Worm (Caenorhabditis elegans) whole organism, L3 larva: ENCODE measurements around the gene nhr-285.

ENCODE experiments used
- ZK546.5 ChIP-seq: sonication (generic microtip); optimal IDR thresholded peaks from 2 replicates; lab custom pipeline; 2017; ENCODE audit warnings: missing biosample characterization, missing genetic modification characterization
- aly-2 ChIP-seq: fragments of 150-350 bp; optimal IDR thresholded peaks from 2 replicates; lab custom pipeline; 2014; ENCODE audit warnings: missing biosample characterization, missing genetic modification characterization
- ceh-16 ChIP-seq: sonication (generic microtip); optimal IDR thresholded peaks from 2 replicates; lab custom pipeline; 2017; ENCODE audit warnings: missing biosample characterization, missing genetic modification characterization
- ceh-28 ChIP-seq: fragments of 150-350 bp; optimal IDR thresholded peaks from 2 replicates; lab custom pipeline; 2014; ENCODE audit warnings: missing biosample characterization, missing genetic modification reagents, missing genetic modification characterization
- ceh-82 ChIP-seq: fragments of 150-350 bp; optimal IDR thresholded peaks from 2 replicates; lab custom pipeline; 2014; ENCODE audit warnings: missing biosample characterization, missing genetic modification characterization
- ceh-9 ChIP-seq: sonication (generic microtip); optimal IDR thresholded peaks from 2 replicates; lab custom pipeline; 2018; ENCODE audit warnings: missing biosample characterization, missing genetic modification characterization
- daf-12 ChIP-seq: fragments of 150-350 bp; optimal IDR thresholded peaks from 2 replicates; lab custom pipeline; 2014; ENCODE audit warnings: missing biosample characterization, missing genetic modification reagents, missing genetic modification characterization
- egl-27 ChIP-seq: sonication (generic microtip); optimal IDR thresholded peaks from 4 replicates; lab custom pipeline; 2017; ENCODE audit warnings: missing biosample characterization, missing genetic modification reagents, missing genetic modification characterization
- egl-5 ChIP-seq: fragments of 150-350 bp; optimal IDR thresholded peaks from 2 replicates; lab custom pipeline; 2017; ENCODE audit warnings: missing biosample characterization, missing genetic modification reagents, missing genetic modification characterization, inconsistent platforms
- elt-2 ChIP-seq: sonication (generic microtip); optimal IDR thresholded peaks from 2 replicates; lab custom pipeline; 2016; ENCODE audit warnings: missing genetic modification reagents, mild to moderate bottlenecking, missing genetic modification characterization, missing compliant biosample characterization
- elt-3 ChIP-seq, 3 experiments: fragments of 150-350 bp in 1 of 3; sonication (generic microtip) in 2 of 3; optimal IDR thresholded peaks; 2 replicates in 2 of 3; 4 replicates in 1 of 3; lab custom pipeline; 2014 to 2017; ENCODE audit warnings: missing biosample characterization in 3 of 3, missing genetic modification characterization in 3 of 3
- eor-1 ChIP-seq, 2 experiments: fragments of 150-350 bp; optimal IDR thresholded peaks; 2 replicates each; lab custom pipeline; 2014 to 2018; ENCODE audit warnings: missing biosample characterization in 2 of 2, missing genetic modification characterization in 2 of 2
- fkh-2 ChIP-seq: fragments of 150-350 bp; optimal IDR thresholded peaks from 2 replicates; lab custom pipeline; 2014; ENCODE audit warnings: missing biosample characterization, missing genetic modification reagents, missing genetic modification characterization
- fos-1 ChIP-seq: fragments of 150-350 bp; optimal IDR thresholded peaks from 2 replicates; lab custom pipeline; 2014; ENCODE audit warnings: missing biosample characterization, missing genetic modification characterization
- hmg-11 ChIP-seq: sonication (generic microtip); optimal IDR thresholded peaks from 2 replicates; lab custom pipeline; 2016; ENCODE audit warnings: missing genetic modification characterization, missing compliant biosample characterization
- jun-1 ChIP-seq: fragments of 150-350 bp; optimal IDR thresholded peaks from 2 replicates; lab custom pipeline; 2014; ENCODE audit warnings: missing biosample characterization, missing genetic modification reagents, missing genetic modification characterization
- lin-15B ChIP-seq: fragments of 150-350 bp; optimal IDR thresholded peaks from 2 replicates; lab custom pipeline; 2014; ENCODE audit warnings: missing biosample characterization, missing genetic modification characterization
- lin-39 ChIP-seq: fragments of 150-350 bp; optimal IDR thresholded peaks from 2 replicates; lab custom pipeline; 2018; ENCODE audit warnings: missing biosample characterization, missing genetic modification reagents, missing genetic modification characterization
- lsy-12 ChIP-seq: sonication (generic microtip); optimal IDR thresholded peaks from 2 replicates; lab custom pipeline; 2016; ENCODE audit warnings: mild to moderate bottlenecking, missing genetic modification characterization, missing compliant biosample characterization
- nfya-1 ChIP-seq: sonication (generic microtip); optimal IDR thresholded peaks from 2 replicates; lab custom pipeline; 2017; ENCODE audit warnings: missing genetic modification characterization, mild to moderate bottlenecking, missing compliant biosample characterization, antibody characterized with exemption, moderate library complexity; ENCODE audit not compliant: insufficient read depth
- nhr-11 ChIP-seq: fragments of 150-350 bp; optimal IDR thresholded peaks from 2 replicates; lab custom pipeline; 2014; ENCODE audit warnings: missing biosample characterization, missing genetic modification characterization
- nhr-12 ChIP-seq: fragments of 150-350 bp; optimal IDR thresholded peaks from 2 replicates; lab custom pipeline; 2014; ENCODE audit warnings: missing biosample characterization, missing genetic modification characterization
- nhr-23 ChIP-seq: fragments of 150-350 bp; optimal IDR thresholded peaks from 2 replicates; lab custom pipeline; 2014; ENCODE audit warnings: missing biosample characterization, missing genetic modification reagents, missing genetic modification characterization
- nhr-237 ChIP-seq: fragments of 150-350 bp; optimal IDR thresholded peaks from 2 replicates; lab custom pipeline; 2014; ENCODE audit warnings: missing biosample characterization, missing genetic modification characterization
- nhr-25 ChIP-seq: sonication (generic microtip); optimal IDR thresholded peaks from 2 replicates; lab custom pipeline; 2017; ENCODE audit warnings: missing biosample characterization, missing genetic modification characterization
- nhr-43 ChIP-seq: sonication (generic microtip); optimal IDR thresholded peaks from 2 replicates; lab custom pipeline; 2016; ENCODE audit warnings: mild to moderate bottlenecking, missing genetic modification characterization, missing compliant biosample characterization; ENCODE audit not compliant: poor library complexity, severe bottlenecking
- nhr-67 ChIP-seq: fragments of 150-350 bp; optimal IDR thresholded peaks from 2 replicates; lab custom pipeline; 2014; ENCODE audit warnings: missing biosample characterization, missing genetic modification characterization
- nhr-76 ChIP-seq: fragments of 150-350 bp; sonication (generic microtip); optimal IDR thresholded peaks from 5 replicates; lab custom pipeline; 2014; ENCODE audit warnings: missing biosample characterization, missing genetic modification characterization
- nhr-77 ChIP-seq: fragments of 150-350 bp; optimal IDR thresholded peaks from 2 replicates; lab custom pipeline; 2014; ENCODE audit warnings: missing biosample characterization, missing genetic modification characterization
- pha-4 ChIP-seq: fragments of 150-350 bp; optimal IDR thresholded peaks from 2 replicates; lab custom pipeline; 2014; ENCODE audit warnings: missing biosample characterization, missing genetic modification reagents, missing genetic modification characterization
- pqm-1 ChIP-seq: fragments of 150-350 bp; optimal IDR thresholded peaks from 2 replicates; lab custom pipeline; 2017; ENCODE audit warnings: missing biosample characterization, missing genetic modification characterization, inconsistent platforms
- sea-2 ChIP-seq: fragments of 150-350 bp; sonication (generic microtip); optimal IDR thresholded peaks from 4 replicates; lab custom pipeline; 2014; ENCODE audit warnings: missing biosample characterization, missing genetic modification reagents, missing genetic modification characterization
- skn-1 ChIP-seq: fragments of 150-350 bp; optimal IDR thresholded peaks from 2 replicates; lab custom pipeline; 2014; ENCODE audit warnings: missing biosample characterization, missing genetic modification characterization
- tbx-2 ChIP-seq: sonication (generic microtip); optimal IDR thresholded peaks from 2 replicates; lab custom pipeline; 2016; ENCODE audit warnings: mild to moderate bottlenecking, missing genetic modification characterization, missing compliant biosample characterization
- unc-39 ChIP-seq: sonication (generic microtip); optimal IDR thresholded peaks from 4 replicates; lab custom pipeline; 2017; ENCODE audit warnings: missing biosample characterization, missing genetic modification characterization
- unc-62 ChIP-seq: fragments of 150-350 bp; sonication (generic microtip); optimal IDR thresholded peaks from 4 replicates; lab custom pipeline; 2014; ENCODE audit warnings: missing biosample characterization, missing genetic modification reagents, missing genetic modification characterization
- zag-1 ChIP-seq: fragments of 150-350 bp; optimal IDR thresholded peaks from 2 replicates; lab custom pipeline; 2014; ENCODE audit warnings: missing biosample characterization, missing genetic modification characterization
- ztf-11 ChIP-seq: fragments of 150-350 bp; optimal IDR thresholded peaks from 2 replicates; lab custom pipeline; 2014; ENCODE audit warnings: missing biosample characterization, missing genetic modification characterization
- ztf-4 ChIP-seq: fragments of 150-350 bp; optimal IDR thresholded peaks from 2 replicates; lab custom pipeline; 2014; ENCODE audit warnings: missing biosample characterization, missing genetic modification characterization

The nhr-285 gene

ce11 chrV:15781086-15781485 lies 2.1 kb upstream of the nhr-285 start, which contains the start of gene T26E4.2:
T26E4.2 (plus strand) TSS chrV:15781386.
- TF ChIP-seq sea-2 (GFP tag; lab: Kevin White, UChicago) (no peak), ceh-82 (no peak), nhr-12 (tag; lab: Kevin White, UChicago) (no peak), elt-3 (tag; optimal IDR thresholded peaks at IDR 0.05; lab: Kevin White, UChicago) (no peak), nhr-76 (no peak), ceh-28 (tag; lab: Kevin White, UChicago) (no peak), fos-1 (tag; lab: Kevin White, UChicago) (no peak), pqm-1 (tag; lab: Kevin White, UChicago) (no peak), elt-2 (tag; lab: Kevin White, UChicago) (no peak), unc-39 (tag; lab: Kevin White, UChicago) (no peak), lin-15B (no peak), nhr-43 (tag; lab: Kevin White, UChicago) (no peak), egl-27 (tag; lab: Kevin White, UChicago) (no peak), lsy-12 (tag; lab: Kevin White, UChicago) (no peak), tbx-2 (tag; lab: Kevin White, UChicago) (no peak), nhr-23 (tag; lab: Kevin White, UChicago) (no peak), pha-4 (tag; lab: Kevin White, UChicago) (no peak), ztf-11 (tag; lab: Kevin White, UChicago) (no peak), fkh-2 (tag; lab: Kevin White, UChicago) (no peak), ZK546.5 (tag; lab: Kevin White, UChicago) (no peak)

ce11 chrV:15776651-15777050 lies 2.4 kb downstream of the nhr-285 start, which contains the start of gene nhr-283:
nhr-283 (minus strand) TSS chrV:15776751.
- no peak for TF ChIP-seq lin-39
- no peak for TF ChIP-seq hmg-11 (tag; lab: Kevin White, UChicago)
- TF ChIP-seq aly-2, result no peak
- no peak for TF ChIP-seq ceh-9
- no peak for TF ChIP-seq unc-62 (GFP tag; lab: Kevin White, UChicago)
- no peak for TF ChIP-seq jun-1
- no peak for TF ChIP-seq ztf-4
- no peak for TF ChIP-seq ZK546.5 (tag; lab: Kevin White, UChicago)
- TF ChIP-seq egl-27 (tag; lab: Kevin White, UChicago), result no peak
- TF ChIP-seq eor-1 (tag; optimal IDR thresholded peaks at IDR 0.05; lab: Kevin White, UChicago), result no peak
- TF ChIP-seq tbx-2 (tag; lab: Kevin White, UChicago), result no peak
- no peak for TF ChIP-seq fos-1 (tag; lab: Kevin White, UChicago)
- no peak for TF ChIP-seq nhr-25 (tag; lab: Kevin White, UChicago)
- no peak for TF ChIP-seq sea-2 (GFP tag; lab: Kevin White, UChicago)
- TF ChIP-seq, all 47 proteins: peak for 0

- no peak for TF ChIP-seq daf-12
- no peak for TF ChIP-seq skn-1 (tag; lab: Kevin White, UChicago)
- TF ChIP-seq nhr-237 (tag; lab: Kevin White, UChicago), result no peak
- no peak for TF ChIP-seq egl-5 (tag; lab: Kevin White, UChicago)
- no peak for TF ChIP-seq nhr-76
- TF ChIP-seq nhr-67 (tag; lab: Kevin White, UChicago), result no peak
- TF ChIP-seq ceh-82, result no peak
- no peak for TF ChIP-seq elt-2 (tag; lab: Kevin White, UChicago)
- TF ChIP-seq ceh-28 (tag; lab: Kevin White, UChicago), result no peak
- TF ChIP-seq ceh-16, result no peak
- TF ChIP-seq zag-1 (tag; lab: Kevin White, UChicago), result no peak
- TF ChIP-seq fos-1 (tag; lab: Kevin White, UChicago), result no peak
- TF ChIP-seq nhr-77 (tag; lab: Kevin White, UChicago), result no peak
- TF ChIP-seq nhr-25 (tag; lab: Kevin White, UChicago), result no peak
- TF ChIP-seq nhr-11 (tag; lab: Kevin White, UChicago), result no peak
- TF ChIP-seq eor-1 (tag; optimal IDR thresholded peaks at IDR 0.05; lab: Kevin White, UChicago), result no peak
- TF ChIP-seq nfya-1 (tag; lab: Kevin White, UChicago), result no peak
Measured at ce11 chrV:15773941-15774340, 5.1 kb downstream of the nhr-285 start.
